Worm (Caenorhabditis elegans): ENCODE data around the gene F21D9.2.

The F21D9.2 gene

DNA sequence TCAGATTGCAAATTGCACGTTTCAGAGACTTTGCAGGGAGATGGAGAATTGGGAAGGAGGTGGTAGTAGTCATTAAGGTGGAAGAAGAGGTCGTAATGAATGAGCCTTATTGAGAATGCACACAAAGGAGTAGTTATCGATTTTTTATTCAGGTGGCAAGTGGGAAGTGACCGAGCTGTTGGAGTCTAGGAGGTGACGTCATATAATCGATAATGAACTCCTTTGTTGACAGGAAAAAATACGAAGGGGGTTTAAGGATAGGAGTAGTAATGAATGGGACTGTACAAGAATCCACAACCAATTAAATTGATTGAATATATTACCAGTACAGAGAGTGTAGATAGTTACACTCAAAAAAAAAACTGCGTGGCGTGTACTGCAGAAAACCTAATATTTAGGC, 39.7 kb upstream of the F21D9.2 start, which contains the start of gene fbxb-62:
Gene fbxb-62, minus strand, starts transcription at position 101 of the 400 bp plus-strand sequence.
- TF ChIP-seq duxl-1 (tag; optimal IDR thresholded peaks at IDR 0.05; ENCODE audit: poor library complexity) (no peak), fkh-10 (GFP tag; optimal IDR thresholded peaks at IDR 0.05) (no peak), nhr-11 (tag; optimal IDR thresholded peaks at IDR 0.05) (no peak), lim-7 (GFP tag; IDR thresholded peaks at IDR 0.05) (no peak), nhr-48 (tag; optimal IDR thresholded peaks at IDR 0.05) (no peak), tag-97 (GFP tag; IDR thresholded peaks at IDR 0.05) (no peak), lin-1 (GFP tag; IDR thresholded peaks at IDR 0.05) (no peak), aha-1 (tag) (no peak), saeg-2 (GFP tag; IDR thresholded peaks at IDR 0.05) (no peak), mep-1 (tag; optimal IDR thresholded peaks at IDR 0.05) (no peak), mxl-3 (GFP tag; optimal IDR thresholded peaks at IDR 0.05) (no peak), R02D3.7 (tag; optimal IDR thresholded peaks at IDR 0.05) (no peak)

DNA sequence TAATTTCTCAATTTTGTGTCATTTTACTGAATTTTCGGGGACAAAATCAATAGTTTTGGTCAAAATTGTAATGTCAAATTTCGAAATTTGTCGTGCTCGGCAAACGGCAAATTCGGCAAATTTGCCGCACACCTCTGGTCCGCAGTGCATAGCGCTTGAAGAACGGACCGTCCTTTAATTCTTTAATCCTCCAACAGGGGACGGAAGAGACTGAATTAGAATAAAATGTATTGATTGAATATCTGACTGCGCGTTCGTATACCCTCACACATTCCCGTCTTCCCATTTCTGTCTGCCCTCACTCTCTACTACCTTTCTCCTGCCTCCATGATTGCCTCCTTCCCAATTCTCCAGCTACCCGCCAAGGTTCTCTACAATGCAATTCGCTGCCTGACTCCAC, 37.0 kb upstream of the F21D9.2 start, which contains the start of gene F55C9.14:
Gene F55C9.14, plus strand, starts transcription at position 301 of the 400 bp plus-strand sequence.
- TF ChIP-seq ztf-7 (tag; optimal IDR thresholded peaks at IDR 0.05) (no peak), daf-19 (GFP tag; conservative IDR thresholded peaks at IDR 0.05) (no peak), arid-1 (GFP tag; conservative IDR thresholded peaks at IDR 0.05) (no peak), ztf-11 (tag; optimal IDR thresholded peaks at IDR 0.05) (no peak), tra-1 (GFP tag; IDR thresholded peaks at IDR 0.05) (no peak), unc-130 (GFP tag; optimal IDR thresholded peaks at IDR 0.05) (no peak), mes-2 (tag; optimal IDR thresholded peaks at IDR 0.05; ENCODE audit: poor library complexity, severe bottlenecking) (no peak)

DNA sequence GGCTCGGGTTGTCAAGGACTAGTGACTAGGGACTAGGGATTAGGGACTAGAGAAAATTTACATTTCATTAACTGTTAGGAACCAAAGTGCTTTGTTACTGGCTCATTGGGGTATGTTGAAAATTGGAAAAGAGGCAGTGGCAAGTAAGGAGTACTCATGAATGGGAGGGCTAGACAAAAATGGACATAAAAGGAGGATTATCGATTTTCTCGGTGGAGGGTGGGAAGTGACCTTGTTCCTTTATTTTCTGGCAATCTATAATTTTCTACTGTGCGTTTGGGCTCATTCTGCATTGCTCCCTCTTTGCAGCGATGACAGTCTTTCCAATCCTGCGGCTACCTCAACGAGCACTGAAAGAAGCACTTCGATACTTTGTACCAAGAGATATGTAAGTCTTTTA, 35.3 kb upstream of the F21D9.2 start, which contains the start of gene fbxb-60:
Gene fbxb-60, plus strand, starts transcription at position 301 of the 400 bp plus-strand sequence.
- TF ChIP-seq mep-1 (tag; optimal IDR thresholded peaks at IDR 0.05) (no peak), ceh-32 (tag; optimal IDR thresholded peaks at IDR 0.05; ENCODE audit: poor library complexity) (no peak), nhr-48 (tag; optimal IDR thresholded peaks at IDR 0.05) (no peak), unc-130 (GFP tag; optimal IDR thresholded peaks at IDR 0.05) (no peak), aha-1 (tag) (peak; percentile 76), nhr-28 (tag; optimal IDR thresholded peaks at IDR 0.05) (no peak), lin-13 (GFP tag; optimal IDR thresholded peaks at IDR 0.05) (no peak), ctbp-1 (GFP tag; IDR thresholded peaks at IDR 0.05) (no peak), unc-62 (GFP tag; optimal IDR thresholded peaks at IDR 0.05 in 1 of 2) (no peak), unc-62 (tag; optimal IDR thresholded peaks at IDR 0.05) (no peak), php-3 (GFP tag; IDR thresholded peaks at IDR 0.05) (no peak), F49E8.2 (tag; optimal IDR thresholded peaks at IDR 0.05; ENCODE audit: borderline replicate concordance) (no peak), nhr-25 (tag; optimal IDR thresholded peaks at IDR 0.05; ENCODE audit: borderline replicate concordance, insufficient read depth) (no peak), ceh-28 (tag; optimal IDR thresholded peaks at IDR 0.05) (peak; percentile 9), zfp-2 (tag; optimal IDR thresholded peaks at IDR 0.05) (no peak), madf-9 (GFP tag; conservative IDR thresholded peaks at IDR 0.05) (no peak), spr-3 (GFP tag; optimal IDR thresholded peaks at IDR 0.05) (no peak), lin-39 (tag; optimal IDR thresholded peaks at IDR 0.05) (no peak), hmg-1.1 (GFP tag; IDR thresholded peaks at IDR 0.05) (no peak)

DNA sequence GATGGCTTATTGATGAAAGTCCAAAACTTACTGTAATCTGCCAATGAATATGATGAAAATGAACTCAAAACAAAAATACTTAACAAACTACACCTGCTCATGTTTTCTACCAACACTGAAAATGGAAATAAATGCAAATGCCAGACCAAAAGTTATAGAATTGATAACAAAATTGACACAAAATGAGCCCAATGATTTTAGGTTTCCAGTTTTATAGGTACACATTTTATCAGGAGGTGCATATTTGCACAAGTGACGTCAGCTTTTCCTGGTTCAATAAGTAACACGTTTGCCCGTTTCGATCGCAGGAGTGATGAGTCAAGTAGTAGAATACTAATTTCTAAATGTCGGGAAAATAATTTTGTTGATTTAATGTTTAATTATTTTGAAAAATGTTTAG, 34.5 kb upstream of the F21D9.2 start, which contains the start of gene F55C9.6:
Gene F55C9.6, minus strand, starts transcription at position 101 of the 400 bp plus-strand sequence.
- TF ChIP-seq lin-15B (tag; optimal IDR thresholded peaks at IDR 0.05) (no peak), F37D6.2 (tag; optimal IDR thresholded peaks at IDR 0.05) (no peak), gei-8 (GFP tag; optimal IDR thresholded peaks at IDR 0.05) (no peak), php-3 (GFP tag; IDR thresholded peaks at IDR 0.05) (no peak), unc-39 (tag; optimal IDR thresholded peaks at IDR 0.05) (no peak), saeg-2 (GFP tag; IDR thresholded peaks at IDR 0.05) (no peak), mdt-29 (GFP tag; IDR thresholded peaks at IDR 0.05) (no peak), ZK337.2 (GFP tag; IDR thresholded peaks at IDR 0.05) (no peak), zfp-2 (tag; optimal IDR thresholded peaks at IDR 0.05) (no peak)

Measured in whole organism, L4 larva.